Worm (Caenorhabditis elegans): Measurements from ENCODE around the gene C25D7.16.
A peak's percentile ranks its signal among the peaks of the same experiment; 100 is the strongest.

ce11 chrV:15085335-15085800 lies 29.4 kb downstream of the C25D7.16 start, which contains the start of the genes ahsa-1 and C01G10.7:
- no peak for TF ChIP-seq elt-3 (tag; optimal IDR thresholded peaks at IDR 0.05)
- peak; percentile 30 for TF ChIP-seq zag-1 (tag; optimal IDR thresholded peaks at IDR 0.05)
- peak; percentile 80 for TF ChIP-seq fos-1 (tag; optimal IDR thresholded peaks at IDR 0.05)
